Worm (Caenorhabditis elegans) whole organism, L2 larva: ENCODE data around the gene clec-255.

Experiments used
- R02D3.7 ChIP-seq: fragments of 150-350 bp; optimal IDR thresholded peaks from 2 replicates; lab custom pipeline; 2014; ENCODE audit warnings: missing biosample characterization, missing genetic modification characterization
- alr-1 ChIP-seq: fragments of 150-350 bp; optimal IDR thresholded peaks from 2 replicates; lab custom pipeline; 2014; ENCODE audit warnings: missing biosample characterization, missing genetic modification characterization
- ceh-16 ChIP-seq: fragments of 150-350 bp; optimal IDR thresholded peaks from 2 replicates; lab custom pipeline; 2014; ENCODE audit warnings: missing biosample characterization, missing genetic modification characterization
- egl-27 ChIP-seq: sonication (generic microtip); optimal IDR thresholded peaks from 3 replicates; lab custom pipeline; 2017; ENCODE audit warnings: missing biosample characterization, missing genetic modification reagents, missing genetic modification characterization
- elt-3 ChIP-seq: sonication (generic microtip); optimal IDR thresholded peaks from 2 replicates; lab custom pipeline; 2017; ENCODE audit warnings: missing biosample characterization, missing genetic modification characterization
- fos-1 ChIP-seq: fragments of 150-350 bp; optimal IDR thresholded peaks from 2 replicates; lab custom pipeline; 2014; ENCODE audit warnings: missing biosample characterization, missing genetic modification characterization
- mdl-1 ChIP-seq, 2 experiments: fragments of 150-350 bp in 1 of 2; sonication (generic microtip) in 1 of 2; optimal IDR thresholded peaks; 2 replicates each; lab custom pipeline; 2017; ENCODE audit warnings: missing biosample characterization in 2 of 2, missing genetic modification characterization in 2 of 2
- nhr-77 ChIP-seq: fragments of 150-350 bp; optimal IDR thresholded peaks from 2 replicates; lab custom pipeline; 2014; ENCODE audit warnings: missing biosample characterization, missing genetic modification characterization
- sma-3 ChIP-seq: sonication (generic microtip); optimal IDR thresholded peaks from 2 replicates; lab custom pipeline; 2016; ENCODE audit warnings: missing genetic modification reagents, missing genetic modification characterization, missing compliant biosample characterization
- ztf-11 ChIP-seq: sonication (generic microtip); optimal IDR thresholded peaks from 2 replicates; lab custom pipeline; 2017; ENCODE audit warnings: missing biosample characterization, missing genetic modification characterization

DNA sequence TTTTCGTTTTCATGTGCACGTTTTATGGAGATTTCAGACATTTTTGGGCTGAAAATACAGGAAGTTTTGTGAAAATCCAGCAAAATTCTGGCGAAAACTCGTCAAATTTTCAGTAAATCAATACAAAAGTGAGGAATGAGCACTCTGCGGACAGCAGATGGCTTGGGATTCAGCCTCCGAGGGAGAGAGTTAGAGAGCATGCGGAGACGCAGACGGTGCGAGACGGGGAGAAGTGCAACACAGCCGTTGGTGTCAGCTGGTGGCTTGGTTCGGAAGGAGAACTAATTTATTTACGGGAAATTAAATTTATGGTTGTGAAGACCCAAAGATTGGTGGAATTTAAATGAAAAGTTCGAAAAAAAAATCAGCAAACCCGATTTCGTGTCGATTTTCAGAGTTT lies 38.1 kb upstream of the clec-255 start, which contains the start of gene C54E10.6:
- no peak for TF ChIP-seq alr-1
- no peak for TF ChIP-seq fos-1 (tag; lab: Kevin White, UChicago)
- no peak for TF ChIP-seq egl-27 (tag; lab: Kevin White, UChicago)
- no peak for TF ChIP-seq elt-3 (tag; lab: Kevin White, UChicago)
- no peak for TF ChIP-seq nhr-77 (tag; lab: Kevin White, UChicago)
- TF ChIP-seq ceh-16 (tag; lab: Kevin White, UChicago), result no peak
- TF ChIP-seq R02D3.7, result no peak
- no peak for TF ChIP-seq sma-3 (GFP tag; lab: Kevin White, UChicago)
- TF ChIP-seq mdl-1 (tag; optimal IDR thresholded peaks at IDR 0.05; lab: Kevin White, UChicago), result no peak
- TF ChIP-seq ztf-11, result no peak
